Worm (Caenorhabditis elegans) whole organism, midembryonic: ENCODE measurements around the gene fbxb-60.

Source experiments
- T22C8.4 ChIP-seq: fragments of 200-800 bp; sonication (Bioruptor generic); IDR thresholded peaks from 2 replicates; pipeline ENCODE4 v1.3.6; 2022; ENCODE audit warnings: missing genetic modification characterization, missing compliant biosample characterization
- flt-1 ChIP-seq: fragments of 200-800 bp; sonication (Bioruptor generic); IDR thresholded peaks from 2 replicates; pipeline ENCODE4 v1.3.6; 2022; ENCODE audit warnings: missing genetic modification characterization, missing compliant biosample characterization
- klf-2 ChIP-seq: fragments of 200-800 bp; sonication (Bioruptor generic); conservative IDR thresholded peaks from 2 replicates; pipeline ENCODE4 v1.3.6; 2022; ENCODE audit warnings: missing genetic modification reagents, missing genetic modification characterization, missing compliant biosample characterization
- med-1 ChIP-seq: sonication (generic microtip); optimal IDR thresholded peaks from 2 replicates; lab custom pipeline; 2017; ENCODE audit warnings: missing genetic modification characterization, mild to moderate bottlenecking, missing compliant biosample characterization, antibody characterized with exemption, missing genetic modification reagents; ENCODE audit not compliant: insufficient read depth
- ref-1 ChIP-seq: fragments of 200-800 bp; sonication (Bioruptor generic); conservative IDR thresholded peaks from 2 replicates; pipeline ENCODE4 v1.3.6; 2022; ENCODE audit warnings: missing genetic modification reagents, missing genetic modification characterization, missing compliant biosample characterization
- ztf-29 ChIP-seq: fragments of 200-800 bp; sonication (Bioruptor generic); IDR thresholded peaks from 2 replicates; pipeline ENCODE4 v1.3.6; 2022; ENCODE audit warnings: missing genetic modification reagents, missing genetic modification characterization, missing compliant biosample characterization

- TF ChIP-seq ref-1 (GFP tag; lab: Robert Waterston, UW) (no peak), med-1 (GFP tag; lab: Kevin White, UChicago) (no peak), ztf-29 (no peak), flt-1 (GFP tag; lab: Robert Waterston, UW) (no peak), T22C8.4 (peak; percentile 53; the same call in 1 of the 2 replicates), klf-2 (GFP tag; lab: Robert Waterston, UW) (no peak)
Measured at ce11 chrV:19297510-19297909, at the start of gene fbxb-60.
